Worm (Caenorhabditis elegans) whole organism, early embryonic: Measurements from ENCODE around the gene aakg-3.

Experiments
- B0310.2 ChIP-seq: sonication (generic microtip); optimal IDR thresholded peaks from 2 replicates; lab custom pipeline; 2016; ENCODE audit warnings: mild to moderate bottlenecking, missing genetic modification characterization, missing compliant biosample characterization
- F13C5.2 ChIP-seq: sonication (generic microtip); optimal IDR thresholded peaks from 2 replicates; lab custom pipeline; 2017; ENCODE audit warnings: mild to moderate bottlenecking, missing genetic modification characterization, inconsistent platforms, missing compliant biosample characterization
- aly-1 ChIP-seq: sonication (generic microtip); optimal IDR thresholded peaks from 2 replicates; lab custom pipeline; 2016; ENCODE audit warnings: missing genetic modification characterization, missing compliant biosample characterization
- ama-1 ChIP-seq: fragments of 150-350 bp; optimal IDR thresholded peaks from 2 replicates; lab custom pipeline; 2014
- ceh-13 ChIP-seq: fragments of 200-800 bp; sonication (Bioruptor generic); optimal IDR thresholded peaks from 2 replicates; lab custom pipeline; 2018; ENCODE audit warnings: mild to moderate bottlenecking, missing genetic modification characterization, missing compliant biosample characterization
- ceh-36 ChIP-seq: sonication (generic microtip); optimal IDR thresholded peaks from 2 replicates; lab custom pipeline; 2016; ENCODE audit warnings: missing genetic modification characterization, inconsistent platforms, missing compliant biosample characterization
- ets-7 ChIP-seq: sonication (generic microtip); optimal IDR thresholded peaks from 2 replicates; lab custom pipeline; 2016; ENCODE audit warnings: missing genotype, missing genetic modification characterization, missing compliant biosample characterization
- flt-1 ChIP-seq: fragments of 200-800 bp; sonication (Bioruptor generic); IDR thresholded peaks from 2 replicates; pipeline ENCODE4 v1.3.6; 2022; ENCODE audit warnings: missing genetic modification characterization, missing compliant biosample characterization
- hmbx-1 ChIP-seq: sonication (generic microtip); optimal IDR thresholded peaks from 2 replicates; lab custom pipeline; 2016; ENCODE audit warnings: mild to moderate bottlenecking, missing genetic modification characterization, missing compliant biosample characterization
- hmg-4 ChIP-seq: fragments of 200-800 bp; sonication (Bioruptor generic); optimal IDR thresholded peaks from 2 replicates; lab custom pipeline; 2018; ENCODE audit warnings: mild to moderate bottlenecking, missing genetic modification characterization, missing compliant biosample characterization
- hnd-1 ChIP-seq: sonication (generic microtip); optimal IDR thresholded peaks from 2 replicates; lab custom pipeline; 2016; ENCODE audit warnings: missing genetic modification characterization, missing compliant biosample characterization
- pes-1 ChIP-seq: fragments of 200-800 bp; sonication (Bioruptor generic); IDR thresholded peaks from 2 replicates; pipeline ENCODE4 v1.3.6; 2022; ENCODE audit warnings: missing genetic modification reagents, missing genetic modification characterization, missing compliant biosample characterization
- scrt-1 ChIP-seq: fragments of 200-800 bp; sonication (Bioruptor generic); IDR thresholded peaks from 2 replicates; pipeline ENCODE4 v1.3.6; 2022; ENCODE audit warnings: missing genetic modification characterization, missing compliant biosample characterization
- sea-1 ChIP-seq: fragments of 200-800 bp; sonication (Bioruptor generic); conservative IDR thresholded peaks from 2 replicates; pipeline ENCODE4 v1.3.6; 2022; ENCODE audit warnings: missing genetic modification characterization, missing compliant biosample characterization
- tbx-11 ChIP-seq: fragments of 200-800 bp; sonication (Bioruptor generic); IDR thresholded peaks from 2 replicates; pipeline ENCODE4 v1.3.6; 2022; ENCODE audit warnings: missing genetic modification characterization, missing compliant biosample characterization
- tbx-37 ChIP-seq: fragments of 200-800 bp; sonication (Bioruptor generic); conservative IDR thresholded peaks from 2 replicates; pipeline ENCODE4 v1.3.6; 2022; ENCODE audit warnings: missing genetic modification reagents, missing genetic modification characterization, missing compliant biosample characterization
- tra-4 ChIP-seq: sonication (generic microtip); optimal IDR thresholded peaks from 2 replicates; lab custom pipeline; 2017; ENCODE audit warnings: missing genetic modification characterization, missing compliant biosample characterization

aakg-3 gene

ce11 chrX:3025145-3025544, 48.9 kb downstream of the aakg-3 start:
- TF ChIP-seq hmbx-1 (no peak), aly-1 (tag; lab: Kevin White, UChicago) (no peak), ama-1 (lab: Kevin White, UChicago) (no peak), hnd-1 (tag; lab: Kevin White, UChicago) (no peak), tbx-11 (GFP tag; lab: Robert Waterston, UW) (no peak), sea-1 (no peak), ceh-13 (GFP tag; lab: Kevin White, UChicago) (no peak), B0310.2 (tag; lab: Kevin White, UChicago) (no peak), tra-4 (no peak), pes-1 (GFP tag; lab: Robert Waterston, UW) (no peak), hmg-4 (GFP tag; lab: Kevin White, UChicago) (no peak), scrt-1 (no peak), flt-1 (GFP tag; lab: Robert Waterston, UW) (no peak), ceh-36 (tag; lab: Kevin White, UChicago) (no peak), ets-7 (tag; lab: Kevin White, UChicago) (no peak), F13C5.2 (no peak), tbx-37 (GFP tag; lab: Robert Waterston, UW) (no peak)

- no peak for TF ChIP-seq hmg-4 (GFP tag; lab: Kevin White, UChicago)
- no peak for TF ChIP-seq tbx-11 (GFP tag; lab: Robert Waterston, UW)
- TF ChIP-seq hnd-1 (tag; lab: Kevin White, UChicago): no peak
- no peak for TF ChIP-seq tra-4
- no peak for TF ChIP-seq scrt-1
- TF ChIP-seq hmbx-1: no peak
- no peak for TF ChIP-seq tbx-37 (GFP tag; lab: Robert Waterston, UW)
- TF ChIP-seq aly-1 (tag; lab: Kevin White, UChicago): no peak
- TF ChIP-seq sea-1: no peak
- no peak for TF ChIP-seq F13C5.2
- no peak for TF ChIP-seq B0310.2 (tag; lab: Kevin White, UChicago)
- TF ChIP-seq ets-7 (tag; lab: Kevin White, UChicago): no peak
- TF ChIP-seq ceh-13 (GFP tag; lab: Kevin White, UChicago): no peak
- no peak for TF ChIP-seq ceh-36 (tag; lab: Kevin White, UChicago)
- TF ChIP-seq flt-1 (GFP tag; lab: Robert Waterston, UW): no peak
- no peak for TF ChIP-seq ama-1 (lab: Kevin White, UChicago)
- TF ChIP-seq pes-1 (GFP tag; lab: Robert Waterston, UW): no peak
Observed at ce11 chrX:3029030-3029429, 52.8 kb downstream of the aakg-3 start, which contains the start of gene M02F4.1. Gene M02F4.1 (minus strand): TSS chrX:3029130.
